Worm (Caenorhabditis elegans) whole organism, L4/young adult: Measurements from ENCODE around the gene F20D12.12.

Source experiments
- W03F9.2 ChIP-seq: fragments of 150-350 bp; optimal IDR thresholded peaks from 2 replicates; lab custom pipeline; 2014; ENCODE audit warnings: missing biosample characterization, missing genetic modification characterization
- dao-5 ChIP-seq: sonication (generic microtip); optimal IDR thresholded peaks from 2 replicates; lab custom pipeline; 2016; ENCODE audit warnings: missing genotype, missing genetic modification characterization, moderate library complexity, missing compliant biosample characterization
- him-1 ChIP-seq: sonication (generic microtip); optimal IDR thresholded peaks from 2 replicates; lab custom pipeline; 2016; ENCODE audit warnings: missing genotype, missing genetic modification reagents, missing genetic modification characterization, missing compliant biosample characterization

- no peak for TF ChIP-seq W03F9.2 (tag; lab: Kevin White, UChicago)
- no peak for TF ChIP-seq him-1 (tag; lab: Kevin White, UChicago)
- no peak for TF ChIP-seq dao-5 (tag; lab: Kevin White, UChicago)
Measured at ce11 chrIV:7917881-7918280, 29.4 kb upstream of the F20D12.12 start.
